Fruit fly (Drosophila melanogaster) S2 (cell line): ENCODE results near the gene CG31752.

Experiments
- CG8478 ChIP-seq: fragments of >200 bp; optimal IDR thresholded peaks from 2 replicates; lab custom pipeline; 2018
- CTCF ChIP-seq, 2 experiments: fragments of >200 bp; optimal IDR thresholded peaks; 2 replicates each; lab custom pipeline; 2018

The CG31752 gene

DNA sequence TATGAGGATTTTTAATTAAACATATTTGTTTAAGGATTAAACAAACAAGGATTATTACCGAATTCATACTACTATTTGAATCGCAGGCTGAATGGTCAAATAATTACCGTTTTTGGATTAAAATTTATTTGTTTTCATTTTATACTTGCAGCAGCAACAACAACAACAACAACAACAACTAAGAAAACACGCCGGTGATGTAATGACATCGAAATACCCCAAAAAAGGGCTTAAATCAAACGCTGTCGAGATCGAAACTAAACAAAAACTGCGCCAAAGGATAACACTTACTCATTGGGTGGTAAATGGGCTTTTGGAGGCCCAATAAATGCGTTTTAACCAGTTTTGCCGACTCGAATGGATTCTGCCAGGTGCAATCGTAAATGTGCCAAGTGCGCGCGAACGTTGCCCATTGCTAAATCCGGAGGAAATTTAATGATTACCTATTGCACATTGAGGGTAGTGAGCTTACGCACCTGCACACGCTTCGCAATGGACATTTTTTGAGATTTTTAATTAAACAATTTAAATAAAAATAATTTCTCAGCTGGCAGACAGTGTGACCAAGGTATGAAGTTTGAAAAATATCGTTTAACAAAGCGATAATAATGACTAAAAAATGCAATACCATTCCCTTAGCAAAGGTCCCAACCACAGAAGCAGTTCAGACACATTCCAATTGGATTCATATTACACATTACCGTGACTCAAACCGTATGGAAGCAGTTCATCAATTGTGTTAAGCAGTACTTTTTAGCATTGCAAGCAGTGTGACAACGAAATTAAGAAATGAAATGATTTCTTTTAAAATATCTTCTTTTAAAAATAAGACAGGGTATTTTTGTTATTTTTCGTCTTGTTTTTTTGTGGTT, 17.8 kb upstream of the CG31752 start, which contains the start of the genes CG10602 and mRpL13:
Gene CG10602, minus strand, starts transcription at position 588 of the 872 bp plus-strand sequence.
Gene mRpL13, minus strand, starts transcription at position 588 of the 872 bp plus-strand sequence.
- TF ChIP-seq CG8478 (lab: Kevin White, UChicago) (no peak), CTCF (optimal IDR thresholded peaks at IDR 0.05; lab: Kevin White, UChicago) (peak; percentile 58 to 80)

- no peak for TF ChIP-seq CG8478 (lab: Kevin White, UChicago)
- no peak for TF ChIP-seq CTCF (optimal IDR thresholded peaks at IDR 0.05; lab: Kevin White, UChicago)
These were observed 16.5 kb upstream of the CG31752 start for dm6 chr2L:18857635-18858059.

dm6 chr2L:18852249-18852648, 11.1 kb upstream of the CG31752 start:
- no peak for TF ChIP-seq CG8478 (lab: Kevin White, UChicago)
- no peak for TF ChIP-seq CTCF (optimal IDR thresholded peaks at IDR 0.05; lab: Kevin White, UChicago)

- TF ChIP-seq CG8478 (lab: Kevin White, UChicago) (no peak), CTCF (optimal IDR thresholded peaks at IDR 0.05; lab: Kevin White, UChicago) (no peak)
These were observed 5.7 kb upstream of the CG31752 start for dm6 chr2L:18846843-18847242.

dm6 chr2L:18846175-18846574, 5.1 kb upstream of the CG31752 start:
- TF ChIP-seq CTCF (optimal IDR thresholded peaks at IDR 0.05; lab: Kevin White, UChicago): no peak
- no peak for TF ChIP-seq CG8478 (lab: Kevin White, UChicago)

DNA sequence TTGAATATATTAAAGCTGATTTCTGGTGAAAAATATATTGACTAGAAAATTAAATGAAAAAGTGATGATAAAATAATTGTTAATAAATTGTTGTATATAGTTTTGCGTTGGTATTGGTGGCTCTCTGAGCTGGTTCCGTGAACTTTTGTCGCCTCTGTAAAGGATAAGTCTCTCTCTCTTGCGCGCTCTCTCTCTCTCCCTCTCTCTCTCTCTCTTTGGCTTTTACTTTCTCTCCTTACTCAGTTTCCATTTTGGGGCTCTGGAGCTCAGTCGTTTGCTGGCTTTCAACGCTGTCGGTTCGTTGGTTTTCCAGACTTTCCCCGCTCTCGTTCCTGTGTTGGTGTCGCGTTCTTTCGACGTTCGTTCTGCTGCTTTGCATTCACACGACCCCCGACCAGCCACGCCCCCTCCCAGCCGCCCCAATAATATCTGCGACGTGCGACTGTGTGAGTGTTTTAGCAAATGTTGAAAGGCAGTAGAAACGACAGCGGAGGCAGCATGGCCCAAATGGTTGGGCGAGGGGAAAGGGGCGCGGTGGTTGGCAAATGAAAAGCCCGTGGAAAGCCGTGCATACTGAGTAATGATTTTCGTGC, 3.9 kb upstream of the CG31752 start, which contains the start of gene CG17321:
Gene CG17321, plus strand, starts transcription at position 268 of the 593 bp plus-strand sequence.
- TF ChIP-seq CG8478 (lab: Kevin White, UChicago) (no peak), CTCF (optimal IDR thresholded peaks at IDR 0.05; lab: Kevin White, UChicago) (no peak)

- TF ChIP-seq CTCF (optimal IDR thresholded peaks at IDR 0.05; lab: Kevin White, UChicago) (no peak), CG8478 (lab: Kevin White, UChicago) (no peak)
These were observed 3.4 kb upstream of the CG31752 start, which contains the start of gene CG33120 for dm6 chr2L:18844479-18844878. Gene CG33120 (minus strand): TSS chr2L:18844579.

- no peak for TF ChIP-seq CG8478 (lab: Kevin White, UChicago)
- no peak for TF ChIP-seq CTCF (optimal IDR thresholded peaks at IDR 0.05; lab: Kevin White, UChicago)
These were observed 2.5 kb upstream of the CG31752 start for dm6 chr2L:18843560-18843959.

DNA sequence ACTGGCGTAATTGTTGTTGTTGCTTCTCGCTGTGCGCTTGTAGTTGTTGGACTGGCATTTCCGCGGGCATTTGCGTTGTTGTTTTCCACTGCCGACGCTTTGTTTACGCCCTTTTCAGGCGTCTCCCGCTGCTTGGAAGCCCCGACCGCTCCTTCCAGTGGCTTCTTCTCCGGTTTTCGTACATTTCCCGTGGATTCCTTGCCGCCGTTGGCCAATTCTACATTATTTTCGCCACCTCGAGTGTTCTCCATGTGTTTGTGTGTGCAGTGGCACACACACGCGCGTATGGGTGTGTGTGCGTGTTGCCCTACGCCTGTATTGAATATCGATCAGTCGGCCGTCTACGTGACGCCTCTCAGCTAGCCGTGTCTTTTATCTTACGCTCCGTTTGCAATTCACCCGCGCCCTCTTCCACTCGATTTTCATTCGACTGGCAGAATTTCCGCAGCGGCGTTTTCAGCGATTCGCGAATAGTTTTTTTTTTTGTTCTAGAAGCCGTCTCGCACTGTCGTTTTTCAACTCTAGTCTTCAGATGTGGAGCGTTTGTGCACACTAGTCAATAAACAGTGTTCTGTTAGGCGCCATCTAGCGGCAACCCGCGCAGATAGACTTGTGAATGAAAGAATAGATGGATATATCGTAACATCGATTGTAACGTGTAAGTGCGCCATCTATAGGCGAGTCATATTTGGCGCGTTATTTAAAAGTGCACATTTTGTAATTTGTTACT, 1.8 kb downstream of the CG31752 start, which contains the start of gene CG10600:
Gene CG10600, minus strand, starts transcription at position 537 of the 730 bp plus-strand sequence.
- TF ChIP-seq CG8478 (lab: Kevin White, UChicago) (no peak), CTCF (optimal IDR thresholded peaks at IDR 0.05; lab: Kevin White, UChicago) (peak; percentile 99)

dm6 chr2L:18834525-18834924, 6.6 kb downstream of the CG31752 start:
- no peak for TF ChIP-seq CG8478 (lab: Kevin White, UChicago)
- TF ChIP-seq CTCF (optimal IDR thresholded peaks at IDR 0.05; lab: Kevin White, UChicago): no peak

DNA sequence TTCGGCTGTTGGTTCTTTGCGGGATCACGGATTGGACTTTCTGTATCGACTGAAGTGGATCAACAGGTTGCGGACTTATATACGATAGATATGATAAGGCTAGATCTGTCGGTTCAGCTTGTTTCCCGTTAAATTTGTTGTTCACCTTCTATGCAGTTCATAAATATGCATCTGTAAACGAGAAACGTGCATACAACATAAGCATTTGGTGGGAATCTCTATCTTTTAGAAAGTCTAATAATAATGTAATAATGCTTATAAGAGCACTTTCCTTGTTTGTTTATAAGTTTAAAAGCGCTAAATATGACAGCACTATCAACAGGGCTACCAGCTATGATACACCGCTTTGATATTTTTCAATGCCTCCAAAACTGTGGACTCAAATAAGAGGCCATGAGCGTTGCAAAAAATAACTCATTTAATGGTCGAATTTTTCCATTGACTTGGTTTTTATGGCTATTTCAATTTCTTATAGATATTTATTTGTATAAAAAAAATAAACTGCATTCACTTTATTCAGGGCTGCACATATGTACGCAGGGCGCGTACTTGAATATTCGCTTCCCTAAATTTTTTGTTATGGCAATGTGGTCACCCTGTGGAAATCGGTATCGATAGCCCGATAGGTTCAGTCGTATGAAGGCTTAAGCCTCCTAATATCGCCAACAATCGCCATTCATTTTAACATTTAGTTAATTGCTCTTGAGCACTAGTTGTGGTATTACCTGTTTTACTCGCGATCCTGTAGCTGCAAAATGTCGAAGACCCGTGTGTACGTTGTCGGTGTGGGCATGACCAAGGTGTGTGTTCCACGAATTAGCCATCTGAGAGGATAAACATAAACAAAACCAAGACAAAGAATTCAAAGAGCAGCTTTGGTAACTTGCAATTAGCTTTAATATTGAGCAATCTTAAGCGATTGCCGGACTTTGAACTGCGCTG, 10.3 kb downstream of the CG31752 start, which contains the start of the genes CG17597 and ScpX:
Gene CG17597, minus strand, starts transcription at position 567 of the 942 bp plus-strand sequence.
Gene ScpX, plus strand, starts transcription at position 643 of the 942 bp plus-strand sequence.
- TF ChIP-seq CG8478 (lab: Kevin White, UChicago): no peak

- TF ChIP-seq CTCF (optimal IDR thresholded peaks at IDR 0.05; lab: Kevin White, UChicago) (no peak), CG8478 (lab: Kevin White, UChicago) (no peak)
These were observed 14.6 kb downstream of the CG31752 start, which contains the start of gene Ugt36E1 for dm6 chr2L:18826496-18827008. Gene Ugt36E1 (plus strand): TSS chr2L:18826770.
